Worm (Caenorhabditis elegans) whole organism, early embryonic: ENCODE data around the gene pat-4.

Experiments used
- B0310.2 ChIP-seq: sonication (generic microtip); optimal IDR thresholded peaks from 2 replicates; lab custom pipeline; 2016; ENCODE audit warnings: mild to moderate bottlenecking, missing genetic modification characterization, missing compliant biosample characterization
- F13C5.2 ChIP-seq: sonication (generic microtip); optimal IDR thresholded peaks from 2 replicates; lab custom pipeline; 2017; ENCODE audit warnings: mild to moderate bottlenecking, missing genetic modification characterization, inconsistent platforms, missing compliant biosample characterization
- aly-1 ChIP-seq: sonication (generic microtip); optimal IDR thresholded peaks from 2 replicates; lab custom pipeline; 2016; ENCODE audit warnings: missing genetic modification characterization, missing compliant biosample characterization
- ama-1 ChIP-seq: fragments of 150-350 bp; optimal IDR thresholded peaks from 2 replicates; lab custom pipeline; 2014
- ceh-36 ChIP-seq: sonication (generic microtip); optimal IDR thresholded peaks from 2 replicates; lab custom pipeline; 2016; ENCODE audit warnings: missing genetic modification characterization, inconsistent platforms, missing compliant biosample characterization
- ets-7 ChIP-seq: sonication (generic microtip); optimal IDR thresholded peaks from 2 replicates; lab custom pipeline; 2016; ENCODE audit warnings: missing genotype, missing genetic modification characterization, missing compliant biosample characterization
- flt-1 ChIP-seq: fragments of 200-800 bp; sonication (Bioruptor generic); IDR thresholded peaks from 2 replicates; pipeline ENCODE4 v1.3.6; 2022; ENCODE audit warnings: missing genetic modification characterization, missing compliant biosample characterization
- hmbx-1 ChIP-seq: sonication (generic microtip); optimal IDR thresholded peaks from 2 replicates; lab custom pipeline; 2016; ENCODE audit warnings: mild to moderate bottlenecking, missing genetic modification characterization, missing compliant biosample characterization
- scrt-1 ChIP-seq: fragments of 200-800 bp; sonication (Bioruptor generic); IDR thresholded peaks from 2 replicates; pipeline ENCODE4 v1.3.6; 2022; ENCODE audit warnings: missing genetic modification characterization, missing compliant biosample characterization
- sea-1 ChIP-seq: fragments of 200-800 bp; sonication (Bioruptor generic); conservative IDR thresholded peaks from 2 replicates; pipeline ENCODE4 v1.3.6; 2022; ENCODE audit warnings: missing genetic modification characterization, missing compliant biosample characterization
- tbx-11 ChIP-seq: fragments of 200-800 bp; sonication (Bioruptor generic); IDR thresholded peaks from 2 replicates; pipeline ENCODE4 v1.3.6; 2022; ENCODE audit warnings: missing genetic modification characterization, missing compliant biosample characterization
- tbx-37 ChIP-seq: fragments of 200-800 bp; sonication (Bioruptor generic); conservative IDR thresholded peaks from 2 replicates; pipeline ENCODE4 v1.3.6; 2022; ENCODE audit warnings: missing genetic modification reagents, missing genetic modification characterization, missing compliant biosample characterization
- tra-4 ChIP-seq: sonication (generic microtip); optimal IDR thresholded peaks from 2 replicates; lab custom pipeline; 2017; ENCODE audit warnings: missing genetic modification characterization, missing compliant biosample characterization

DNA sequence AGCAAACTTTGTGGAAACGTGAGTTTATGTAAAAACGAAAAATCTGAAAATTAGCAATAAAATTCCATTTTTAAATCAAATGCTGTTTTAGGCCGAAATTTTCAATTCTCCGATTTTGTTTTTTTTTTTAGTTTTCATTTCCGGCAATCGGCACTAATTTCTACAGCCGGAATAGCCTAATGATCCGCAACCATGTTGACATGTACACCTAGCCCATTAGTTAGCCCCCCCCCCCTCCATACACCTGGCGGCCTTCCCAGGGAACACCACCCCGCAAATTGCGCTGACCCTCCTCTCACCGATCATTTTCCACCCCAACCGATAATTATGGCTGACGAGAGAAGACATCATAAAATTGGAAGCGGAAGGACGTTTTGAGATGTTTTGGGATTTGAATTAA is 55.1 kb downstream of the pat-4 start:
- TF ChIP-seq ama-1 (lab: Kevin White, UChicago) (no peak), ceh-36 (tag; lab: Kevin White, UChicago) (no peak), hmbx-1 (tag; lab: Kevin White, UChicago) (no peak), sea-1 (GFP tag; lab: Robert Waterston, UW) (no peak), scrt-1 (GFP tag; lab: Robert Waterston, UW) (no peak), tbx-11 (GFP tag; lab: Robert Waterston, UW) (no peak), aly-1 (tag; lab: Kevin White, UChicago) (no peak), B0310.2 (tag; lab: Kevin White, UChicago) (no peak), ets-7 (no peak), F13C5.2 (no peak), tra-4 (tag; lab: Kevin White, UChicago) (no peak), flt-1 (GFP tag; lab: Robert Waterston, UW) (no peak), tbx-37 (no peak)
